Worm (Caenorhabditis elegans) whole organism, early embryonic: ENCODE results near the gene H20J04.1.

Experiments used
- F13C5.2 ChIP-seq: sonication (generic microtip); optimal IDR thresholded peaks from 2 replicates; lab custom pipeline; 2017; ENCODE audit warnings: mild to moderate bottlenecking, missing genetic modification characterization, inconsistent platforms, missing compliant biosample characterization
- aly-1 ChIP-seq: sonication (generic microtip); optimal IDR thresholded peaks from 2 replicates; lab custom pipeline; 2016; ENCODE audit warnings: missing genetic modification characterization, missing compliant biosample characterization
- ama-1 ChIP-seq: fragments of 150-350 bp; optimal IDR thresholded peaks from 2 replicates; lab custom pipeline; 2014
- ceh-13 ChIP-seq: fragments of 200-800 bp; sonication (Bioruptor generic); optimal IDR thresholded peaks from 2 replicates; lab custom pipeline; 2018; ENCODE audit warnings: mild to moderate bottlenecking, missing genetic modification characterization, missing compliant biosample characterization
- ets-7 ChIP-seq: sonication (generic microtip); optimal IDR thresholded peaks from 2 replicates; lab custom pipeline; 2016; ENCODE audit warnings: missing genotype, missing genetic modification characterization, missing compliant biosample characterization
- flt-1 ChIP-seq: fragments of 200-800 bp; sonication (Bioruptor generic); IDR thresholded peaks from 2 replicates; pipeline ENCODE4 v1.3.6; 2022; ENCODE audit warnings: missing genetic modification characterization, missing compliant biosample characterization
- hmbx-1 ChIP-seq: sonication (generic microtip); optimal IDR thresholded peaks from 2 replicates; lab custom pipeline; 2016; ENCODE audit warnings: mild to moderate bottlenecking, missing genetic modification characterization, missing compliant biosample characterization
- hmg-4 ChIP-seq: fragments of 200-800 bp; sonication (Bioruptor generic); optimal IDR thresholded peaks from 2 replicates; lab custom pipeline; 2018; ENCODE audit warnings: mild to moderate bottlenecking, missing genetic modification characterization, missing compliant biosample characterization
- tbx-11 ChIP-seq: fragments of 200-800 bp; sonication (Bioruptor generic); IDR thresholded peaks from 2 replicates; pipeline ENCODE4 v1.3.6; 2022; ENCODE audit warnings: missing genetic modification characterization, missing compliant biosample characterization
- tra-4 ChIP-seq: sonication (generic microtip); optimal IDR thresholded peaks from 2 replicates; lab custom pipeline; 2017; ENCODE audit warnings: missing genetic modification characterization, missing compliant biosample characterization

- no peak for TF ChIP-seq flt-1
- TF ChIP-seq aly-1 (tag; lab: Kevin White, UChicago): no peak
- no peak for TF ChIP-seq ets-7 (tag; lab: Kevin White, UChicago)
- TF ChIP-seq ama-1 (lab: Kevin White, UChicago): no peak
- no peak for TF ChIP-seq F13C5.2
- TF ChIP-seq hmg-4 (GFP tag; lab: Kevin White, UChicago): no peak
- TF ChIP-seq tra-4: no peak
- TF ChIP-seq ceh-13: no peak
- TF ChIP-seq hmbx-1 (tag; lab: Kevin White, UChicago): no peak
- no peak for TF ChIP-seq tbx-11 (GFP tag; lab: Robert Waterston, UW)
These were observed 35.8 kb upstream of the H20J04.1 start, which contains the start of gene Y52E8A.6 for ce11 chrII:4319537-4320019.
